Worm (Caenorhabditis elegans) whole organism, L3 larva: ENCODE results near the gene R148.3.

Source experiments
- aly-2 ChIP-seq: fragments of 150-350 bp; optimal IDR thresholded peaks from 2 replicates; lab custom pipeline; 2014; ENCODE audit warnings: missing biosample characterization, missing genetic modification characterization
- ceh-28 ChIP-seq: fragments of 150-350 bp; optimal IDR thresholded peaks from 2 replicates; lab custom pipeline; 2014; ENCODE audit warnings: missing biosample characterization, missing genetic modification reagents, missing genetic modification characterization
- lin-39 ChIP-seq: fragments of 150-350 bp; optimal IDR thresholded peaks from 2 replicates; lab custom pipeline; 2018; ENCODE audit warnings: missing biosample characterization, missing genetic modification reagents, missing genetic modification characterization
- nhr-11 ChIP-seq: fragments of 150-350 bp; optimal IDR thresholded peaks from 2 replicates; lab custom pipeline; 2014; ENCODE audit warnings: missing biosample characterization, missing genetic modification characterization
- nhr-77 ChIP-seq: fragments of 150-350 bp; optimal IDR thresholded peaks from 2 replicates; lab custom pipeline; 2014; ENCODE audit warnings: missing biosample characterization, missing genetic modification characterization
- skn-1 ChIP-seq: fragments of 150-350 bp; optimal IDR thresholded peaks from 2 replicates; lab custom pipeline; 2014; ENCODE audit warnings: missing biosample characterization, missing genetic modification characterization
- zag-1 ChIP-seq: fragments of 150-350 bp; optimal IDR thresholded peaks from 2 replicates; lab custom pipeline; 2014; ENCODE audit warnings: missing biosample characterization, missing genetic modification characterization

DNA sequence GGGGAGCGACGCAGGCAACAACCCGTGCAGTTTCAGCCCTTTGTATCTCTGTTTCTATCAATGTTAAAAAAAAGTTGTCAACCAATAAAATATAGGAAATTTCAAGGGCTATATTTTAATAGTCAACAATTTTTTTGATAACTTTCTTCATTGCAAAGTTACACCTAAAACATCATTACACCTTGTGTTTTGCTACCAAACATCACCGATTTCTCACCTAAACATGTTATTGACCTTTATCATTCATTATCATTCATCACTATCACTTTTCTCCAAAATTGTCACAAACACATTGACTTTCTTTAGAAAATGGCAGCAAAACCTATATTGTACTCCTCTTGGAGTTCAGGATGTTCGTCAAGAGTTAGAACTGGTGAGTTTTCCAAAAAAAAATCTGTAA lies 46.1 kb upstream of the R148.3 start, which contains the start of gene Y53G8B.1:
- TF ChIP-seq lin-39 (no peak), ceh-28 (tag; lab: Kevin White, UChicago) (no peak), skn-1 (tag; lab: Kevin White, UChicago) (no peak), aly-2 (no peak), nhr-77 (tag; lab: Kevin White, UChicago) (no peak), nhr-11 (no peak), zag-1 (tag; lab: Kevin White, UChicago) (no peak)
